Fruit fly (Drosophila melanogaster) whole organism, wandering third instar larva: ENCODE measurements around the gene SCAR.

ENCODE experiments used
- Abd-B ChIP-seq: fragments of >200 bp; optimal IDR thresholded peaks from 2 replicates; lab custom pipeline; 2017; ENCODE audit warnings: missing biosample characterization, missing genetic modification characterization
- CG32264 ChIP-seq: fragments of 200-800 bp; sonication (Bioruptor generic); optimal IDR thresholded peaks from 2 replicates; lab custom pipeline; 2016; ENCODE audit warnings: missing biosample characterization, missing genetic modification characterization
- CG9705 ChIP-seq: fragments of 200-800 bp; sonication (Bioruptor generic); optimal IDR thresholded peaks from 2 replicates; lab custom pipeline; 2018; ENCODE audit warnings: missing biosample characterization, mild to moderate bottlenecking, missing genetic modification characterization
- CrebA ChIP-seq: fragments of 200-800 bp; sonication (Bioruptor generic); optimal IDR thresholded peaks from 2 replicates; lab custom pipeline; 2016; ENCODE audit warnings: missing biosample characterization, mild to moderate bottlenecking, missing genetic modification characterization, borderline replicate concordance
- HLH106 ChIP-seq: fragments of 200-800 bp; optimal IDR thresholded peaks from 3 replicates; lab custom pipeline; 2019; ENCODE audit warnings: missing biosample characterization, mild to moderate bottlenecking, missing genetic modification characterization, moderate library complexity
- Hr78 ChIP-seq: fragments of >200 bp; optimal IDR thresholded peaks from 2 replicates; lab custom pipeline; 2017; ENCODE audit warnings: missing biosample characterization, missing genetic modification characterization
- OdsH ChIP-seq: fragments of 200-800 bp; sonication (Bioruptor generic); optimal IDR thresholded peaks from 2 replicates; lab custom pipeline; 2016; ENCODE audit warnings: missing biosample characterization, mild to moderate bottlenecking, missing genetic modification characterization
- Rel ChIP-seq, 2 experiments: fragments of 200-800 bp; sonication (Bioruptor generic) in 1 of 2; optimal IDR thresholded peaks; 2 replicates in 1 of 2; 3 replicates in 1 of 2; lab custom pipeline; 2016 to 2019; ENCODE audit warnings: mild to moderate bottlenecking in 2 of 2, missing biosample characterization in 2 of 2, missing genetic modification characterization in 2 of 2, moderate library complexity in 1 of 2
- br ChIP-seq: fragments of 200-800 bp; sonication (Bioruptor generic); optimal IDR thresholded peaks from 2 replicates; lab custom pipeline; 2016; ENCODE audit warnings: missing biosample characterization, missing genetic modification characterization
- dl ChIP-seq, 2 experiments: fragments of 175-275, 200-275 bp in 1 of 2; fragments of 200-275 bp in 1 of 2; sonication (Bioruptor generic); optimal IDR thresholded peaks; lab custom pipeline; 2018; ENCODE audit warnings: mild to moderate bottlenecking in 2 of 2, missing biosample characterization in 2 of 2, missing genetic modification characterization in 2 of 2, moderate library complexity in 2 of 2; ENCODE audit not compliant: partially characterized antibody in 2 of 2, insufficient read depth in 1 of 2
- dmrt93B ChIP-seq: fragments of 200-800 bp; sonication (Bioruptor generic); optimal IDR thresholded peaks from 2 replicates; lab custom pipeline; 2018; ENCODE audit warnings: missing biosample characterization, mild to moderate bottlenecking, missing genetic modification characterization
- h ChIP-seq: fragments of 200-800 bp; sonication (Bioruptor generic); optimal IDR thresholded peaks from 3 replicates; lab custom pipeline; 2016; ENCODE audit warnings: missing biosample characterization, mild to moderate bottlenecking, missing genetic modification characterization
- usp ChIP-seq: fragments of >200 bp; optimal IDR thresholded peaks from 2 replicates; lab custom pipeline; 2017; ENCODE audit warnings: missing biosample characterization, missing genetic modification characterization

DNA sequence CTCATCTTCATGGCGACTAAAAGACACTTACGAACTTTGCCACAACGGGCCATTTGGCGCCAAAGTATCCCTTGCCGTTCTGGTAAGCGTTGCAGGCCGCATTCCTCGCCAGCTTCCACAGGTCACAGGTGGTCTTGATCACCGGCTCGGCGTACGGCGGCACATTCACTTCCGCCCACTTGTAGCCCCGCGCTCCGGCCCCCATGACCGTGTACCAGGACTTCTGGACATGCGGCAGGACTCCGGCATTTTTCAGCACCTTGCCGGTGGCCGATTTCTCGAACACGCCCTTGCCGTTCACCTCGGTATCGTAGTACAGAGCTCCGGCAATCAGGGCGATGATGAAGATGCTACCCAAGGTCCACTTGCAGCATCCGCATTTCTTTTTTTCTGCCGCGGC, 10.6 kb upstream of the SCAR start:
- TF ChIP-seq Abd-B (GFP tag; lab: Kevin White, UChicago) (no peak), CG9705 (GFP tag; lab: Kevin White, UChicago) (no peak), OdsH (GFP tag; lab: Kevin White, UChicago) (no peak), usp (no peak), h (GFP tag; lab: Kevin White, UChicago) (no peak), dl (GFP tag; optimal IDR thresholded peaks at IDR 0.05; lab: Kevin White, UChicago; ENCODE audit: insufficient read depth in 1 of 2, partially characterized antibody in 2 of 2) (no peak), dmrt93B (GFP tag; lab: Kevin White, UChicago) (no peak), br (GFP tag; lab: Kevin White, UChicago) (no peak), CG32264 (GFP tag; lab: Kevin White, UChicago) (no peak), Hr78 (GFP tag; lab: Kevin White, UChicago) (no peak), HLH106 (tag; lab: Kevin White, UChicago) (no peak), Rel (GFP tag; optimal IDR thresholded peaks at IDR 0.05; lab: Kevin White, UChicago) (no peak), Rel (tag; optimal IDR thresholded peaks at IDR 0.05; lab: Kevin White, UChicago) (no peak), CrebA (GFP tag; lab: Kevin White, UChicago) (no peak)
